Fruit fly (Drosophila melanogaster) whole organism, embryonic: ENCODE data around the gene phtm.

ENCODE experiments used
- Aef1 ChIP-seq: fragments of 200-800 bp; sonication (Bioruptor generic); IDR thresholded peaks from 3 replicates; pipeline ENCODE4 v1.3.6; 2022; ENCODE audit warnings: missing biosample characterization, missing genetic modification characterization
- Atf3 ChIP-seq: fragments of 200-800 bp; sonication (Bioruptor generic); optimal IDR thresholded peaks from 3 replicates; lab custom pipeline; 2016; ENCODE audit warnings: missing biosample characterization, missing genetic modification characterization
- Blimp-1 ChIP-seq: fragments of 200-800 bp; sonication (Bioruptor generic); optimal IDR thresholded peaks from 3 replicates; lab custom pipeline; 2018; ENCODE audit warnings: missing biosample characterization, missing genetic modification characterization, mild to moderate bottlenecking, moderate library complexity, missing genetic modification reagents
- CG10267 ChIP-seq: fragments of 200-800 bp; sonication (Bioruptor generic); optimal IDR thresholded peaks from 2 replicates; lab custom pipeline; 2018; ENCODE audit warnings: missing biosample characterization, mild to moderate bottlenecking, missing genetic modification characterization, moderate library complexity
- CG11085 ChIP-seq: fragments of 200-800 bp; sonication (Bioruptor generic); IDR thresholded peaks from 2 replicates; pipeline ENCODE4 v1.3.6; 2022; ENCODE audit warnings: missing biosample characterization, missing genetic modification characterization
- CG11456 ChIP-seq: fragments of 200-800 bp; sonication (Bioruptor generic); IDR thresholded peaks from 3 replicates; pipeline ENCODE4 v1.3.6; 2022; ENCODE audit warnings: missing biosample characterization, missing genetic modification characterization
- CG12769 ChIP-seq: fragments of 200-800 bp; sonication (Bioruptor generic); optimal IDR thresholded peaks from 2 replicates; lab custom pipeline; 2019; ENCODE audit warnings: missing biosample characterization, mild to moderate bottlenecking, missing genetic modification characterization, moderate library complexity
- CG13894 ChIP-seq: fragments of 200-800 bp; sonication (Bioruptor generic); optimal IDR thresholded peaks from 3 replicates; lab custom pipeline; 2018; ENCODE audit warnings: missing biosample characterization, mild to moderate bottlenecking, missing genetic modification characterization, moderate library complexity
- CG14710 ChIP-seq: fragments of 200-800 bp; sonication (Bioruptor generic); optimal IDR thresholded peaks from 3 replicates; lab custom pipeline; 2019; ENCODE audit warnings: missing biosample characterization, mild to moderate bottlenecking, missing genetic modification characterization, moderate library complexity
- CG15696 ChIP-seq: fragments of 200-800 bp; sonication (Bioruptor generic); optimal IDR thresholded peaks from 2 replicates; lab custom pipeline; 2019; ENCODE audit warnings: missing biosample characterization, mild to moderate bottlenecking, missing genetic modification characterization, moderate library complexity
- CG18764 ChIP-seq: fragments of 200-800 bp; sonication (Bioruptor generic); optimal IDR thresholded peaks from 3 replicates; lab custom pipeline; 2016; ENCODE audit warnings: missing biosample characterization, missing genetic modification characterization
- CG2116 ChIP-seq: fragments of 200-800 bp; sonication (Bioruptor generic); optimal IDR thresholded peaks from 3 replicates; lab custom pipeline; 2018; ENCODE audit warnings: missing biosample characterization, mild to moderate bottlenecking, missing genetic modification characterization
- CG3281 ChIP-seq: fragments of 200-800 bp; sonication (Bioruptor generic); optimal IDR thresholded peaks from 3 replicates; lab custom pipeline; 2017; ENCODE audit warnings: missing biosample characterization, mild to moderate bottlenecking, missing genetic modification characterization
- CG3838 ChIP-seq: fragments of 200-800 bp; sonication (Bioruptor generic); optimal IDR thresholded peaks from 3 replicates; lab custom pipeline; 2016; ENCODE audit warnings: missing biosample characterization, missing genetic modification characterization
- CG42726 ChIP-seq: fragments of 200-800 bp; sonication (Bioruptor generic); IDR thresholded peaks from 2 replicates; pipeline ENCODE4 v1.3.6; 2022; ENCODE audit warnings: missing biosample characterization, missing genetic modification characterization; ENCODE audit not compliant: partially characterized antibody
- CG4424 ChIP-seq: fragments of 200-800 bp; sonication (Bioruptor generic); optimal IDR thresholded peaks from 3 replicates; lab custom pipeline; 2016; ENCODE audit warnings: missing biosample characterization, missing genetic modification characterization
- CG4707 ChIP-seq: fragments of 200-800 bp; sonication (Bioruptor generic); optimal IDR thresholded peaks from 2 replicates; lab custom pipeline; 2018; ENCODE audit warnings: missing biosample characterization, mild to moderate bottlenecking, missing genetic modification characterization, moderate library complexity
- CG7786 ChIP-seq: fragments of 200-800 bp; sonication (Bioruptor generic); optimal IDR thresholded peaks from 2 replicates; lab custom pipeline; 2016; ENCODE audit warnings: missing biosample characterization, missing genetic modification characterization
- CG7987 ChIP-seq: fragments of 200-800 bp; sonication (Bioruptor generic); optimal IDR thresholded peaks from 2 replicates; lab custom pipeline; 2018; ENCODE audit warnings: missing biosample characterization, mild to moderate bottlenecking, missing genetic modification characterization, moderate library complexity
- CG8924 ChIP-seq: fragments of 200-800 bp; optimal IDR thresholded peaks from 3 replicates; lab custom pipeline; 2019; ENCODE audit warnings: missing biosample characterization, mild to moderate bottlenecking, missing genetic modification characterization, moderate library complexity
- CG9437 ChIP-seq: fragments of 200-800 bp; sonication (Bioruptor generic); optimal IDR thresholded peaks from 2 replicates; lab custom pipeline; 2018; ENCODE audit warnings: missing biosample characterization, mild to moderate bottlenecking, missing genetic modification characterization
- CG9797 ChIP-seq: fragments of 200-800 bp; sonication (Bioruptor generic); optimal IDR thresholded peaks from 3 replicates; lab custom pipeline; 2018; ENCODE audit warnings: missing biosample characterization, mild to moderate bottlenecking, missing genetic modification characterization
- Dip3 ChIP-seq: fragments of 200-800 bp; sonication (Bioruptor generic); optimal IDR thresholded peaks from 3 replicates; lab custom pipeline; 2016; ENCODE audit warnings: missing biosample characterization, missing genetic modification characterization
- E2f1 ChIP-seq: fragments of 200-800 bp; sonication (Bioruptor generic); IDR thresholded peaks from 2 replicates; pipeline ENCODE4 v1.3.6; 2022; ENCODE audit warnings: missing biosample characterization, missing genetic modification characterization
- Fer2 ChIP-seq: fragments of 200-800 bp; sonication (Bioruptor generic); optimal IDR thresholded peaks from 2 replicates; lab custom pipeline; 2018; ENCODE audit warnings: missing biosample characterization, mild to moderate bottlenecking, missing genetic modification characterization, moderate library complexity
- Gug ChIP-seq: fragments of 200-800 bp; sonication (Bioruptor generic); IDR thresholded peaks from 4 replicates; pipeline ENCODE4 v1.3.6; 2022; ENCODE audit warnings: missing biosample characterization, missing genetic modification characterization
- Hey ChIP-seq: fragments of 200-800 bp; sonication (Bioruptor generic); optimal IDR thresholded peaks from 3 replicates; lab custom pipeline; 2018; ENCODE audit warnings: missing biosample characterization, mild to moderate bottlenecking, missing genetic modification characterization
- Hmx ChIP-seq: fragments of 200-800 bp; sonication (Bioruptor generic); optimal IDR thresholded peaks from 2 replicates; lab custom pipeline; 2016; ENCODE audit warnings: missing biosample characterization, missing genetic modification characterization
- Hsf ChIP-seq: fragments of 200-800 bp; sonication (Bioruptor generic); optimal IDR thresholded peaks from 3 replicates; lab custom pipeline; 2016; ENCODE audit warnings: missing biosample characterization, missing genetic modification characterization
- Med ChIP-seq: fragments of 200-800 bp; sonication (Bioruptor generic); peaks from one replicate; lab custom pipeline; 2016; ENCODE audit warnings: missing biosample characterization, missing genetic modification characterization, mild to moderate bottlenecking, inconsistent platforms, moderate library complexity
- NfI ChIP-seq: fragments of 200-800 bp; sonication (Bioruptor generic); optimal IDR thresholded peaks from 3 replicates; lab custom pipeline; 2018; ENCODE audit warnings: missing biosample characterization, mild to moderate bottlenecking, missing genetic modification characterization, moderate library complexity
- Spps ChIP-seq: fragments of 200-800 bp; sonication (Bioruptor generic); optimal IDR thresholded peaks from 2 replicates; lab custom pipeline; 2018; ENCODE audit warnings: missing biosample characterization, mild to moderate bottlenecking, missing genetic modification characterization
- amos ChIP-seq: fragments of 200-800 bp; sonication (Bioruptor generic); IDR thresholded peaks from 2 replicates; pipeline ENCODE4 v1.3.6; 2022; ENCODE audit warnings: missing biosample characterization, missing genetic modification characterization; ENCODE audit not compliant: partially characterized antibody
- cato ChIP-seq: fragments of 200-800 bp; sonication (Bioruptor generic); optimal IDR thresholded peaks from 2 replicates; lab custom pipeline; 2016; ENCODE audit warnings: missing biosample characterization, missing genetic modification characterization, borderline replicate concordance
- caup ChIP-seq: fragments of 200-800 bp; sonication (Bioruptor generic); optimal IDR thresholded peaks from 3 replicates; lab custom pipeline; 2017; ENCODE audit warnings: missing biosample characterization, mild to moderate bottlenecking, missing genetic modification characterization, moderate library complexity; ENCODE audit not compliant: severe bottlenecking
- chm ChIP-seq: fragments of 200-800 bp; sonication (Bioruptor generic); IDR thresholded peaks from 2 replicates; pipeline ENCODE4 v1.3.6; 2022; ENCODE audit warnings: missing biosample characterization, missing genetic modification characterization
- hb ChIP-seq: fragments of 200-800 bp; sonication (Bioruptor generic); IDR thresholded peaks from 3 replicates; pipeline ENCODE4 v1.3.6; 2022; ENCODE audit warnings: missing biosample characterization, missing genetic modification characterization; ENCODE audit not compliant: partially characterized antibody
- knrl ChIP-seq: fragments of 200-800 bp; sonication (Bioruptor generic); IDR thresholded peaks from 3 replicates; pipeline ENCODE4 v1.3.6; 2022; ENCODE audit warnings: missing biosample characterization, missing genetic modification characterization; ENCODE audit not compliant: partially characterized antibody
- lbe ChIP-seq: fragments of 200-800 bp; sonication (Bioruptor generic); optimal IDR thresholded peaks from 2 replicates; lab custom pipeline; 2016; ENCODE audit warnings: missing biosample characterization, mild to moderate bottlenecking, missing genetic modification characterization
- lov ChIP-seq, 2 experiments: fragments of 200-800 bp in 1 of 2; fragments of >200 bp in 1 of 2; sonication (Bioruptor generic) in 1 of 2; IDR thresholded peaks in 1 of 2; optimal IDR thresholded peaks in 1 of 2; 2 replicates in 1 of 2; 3 replicates in 1 of 2; pipeline versions ENCODE4 v1.3.6 to Lab custom; 2017 to 2022; ENCODE audit warnings: missing biosample characterization in 1 of 2, missing genetic modification characterization in 1 of 2
- odd ChIP-seq: fragments of 200-800 bp; sonication (Bioruptor generic); optimal IDR thresholded peaks from 2 replicates; lab custom pipeline; 2017; ENCODE audit warnings: missing biosample characterization, mild to moderate bottlenecking, missing genetic modification characterization
- org-1 ChIP-seq: fragments of 200-800 bp; sonication (Bioruptor generic); optimal IDR thresholded peaks from 2 replicates; lab custom pipeline; 2017; ENCODE audit warnings: missing biosample characterization, missing genetic modification characterization
- ro ChIP-seq: fragments of 200-800 bp; sonication (Bioruptor generic); IDR thresholded peaks from 2 replicates; pipeline ENCODE4 v1.3.6; 2022; ENCODE audit warnings: missing biosample characterization, missing genetic modification characterization
- sisA ChIP-seq: fragments of 200-800 bp; sonication (Bioruptor generic); IDR thresholded peaks from 2 replicates; pipeline ENCODE4 v1.3.6; 2022; ENCODE audit warnings: missing biosample characterization, missing genetic modification characterization
- slou ChIP-seq: fragments of 200-800 bp; sonication (Bioruptor generic); optimal IDR thresholded peaks from 3 replicates; lab custom pipeline; 2016; ENCODE audit warnings: missing biosample characterization, missing genetic modification characterization
- usp ChIP-seq: fragments of >200 bp; optimal IDR thresholded peaks from 2 replicates; lab custom pipeline; 2017; ENCODE audit warnings: missing biosample characterization, missing genetic modification characterization
- vfl ChIP-seq: fragments of 200-800 bp; sonication (Bioruptor generic); optimal IDR thresholded peaks from 2 replicates; lab custom pipeline; 2016; ENCODE audit warnings: missing biosample characterization, missing genetic modification characterization
- z ChIP-seq: fragments of 200-800 bp; sonication (Bioruptor generic); IDR thresholded peaks from 3 replicates; pipeline ENCODE4 v1.3.6; 2022; ENCODE audit warnings: missing biosample characterization, missing genetic modification characterization
- zen2 ChIP-seq: fragments of 200-800 bp; sonication (Bioruptor generic); IDR thresholded peaks from 3 replicates; pipeline ENCODE4 v1.3.6; 2022; ENCODE audit warnings: missing biosample characterization, missing genetic modification characterization; ENCODE audit not compliant: partially characterized antibody

The phtm gene

DNA sequence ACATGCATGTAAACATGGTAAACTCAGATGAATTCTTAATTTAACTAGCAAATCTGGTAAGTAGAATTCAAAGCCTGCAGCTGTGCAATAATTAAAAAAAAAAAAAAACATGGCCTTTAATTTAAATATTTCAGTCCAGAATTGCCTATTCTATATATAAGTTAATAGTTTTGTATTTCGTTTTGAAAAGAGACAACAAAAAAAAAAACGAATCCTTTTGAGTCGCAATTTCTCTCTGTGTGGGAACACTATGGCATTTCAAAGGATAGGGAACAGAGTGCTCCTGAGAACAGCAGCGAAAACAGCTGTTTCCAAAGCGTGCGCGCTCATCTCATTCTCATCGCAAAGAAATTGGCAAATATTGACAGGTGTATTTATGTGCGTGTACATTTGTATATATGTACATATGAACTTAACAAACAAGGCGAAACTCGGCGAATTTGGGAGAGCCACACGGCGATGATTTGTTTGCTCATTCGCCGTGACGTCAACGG, 39.8 kb upstream of the phtm start (continued):
- no peak for TF ChIP-seq CG9797 (GFP tag; lab: Kevin White, UChicago)
- peak; percentile 3 for TF ChIP-seq CG2116 (GFP tag; lab: Kevin White, UChicago)
- TF ChIP-seq caup = peak; percentile 21
- peak; percentile 60 for TF ChIP-seq CG13894 (tag; lab: Kevin White, UChicago)
- peak; percentile 10 for TF ChIP-seq Dip3 (GFP tag; lab: Kevin White, UChicago)
- peak; percentile 67 for TF ChIP-seq sisA
- no peak for TF ChIP-seq Spps (tag; lab: Kevin White, UChicago)
- no peak for TF ChIP-seq z (GFP tag; lab: Robert Waterston, UW)
- no peak for TF ChIP-seq zen2
- TF ChIP-seq NfI (GFP tag; lab: Kevin White, UChicago) = peak; percentile 23
- peak; percentile 46; the same call in 1 of the 2 replicates for TF ChIP-seq CG11085 (GFP tag; lab: Robert Waterston, UW)
- peak; percentile 48 for TF ChIP-seq CG9437 (GFP tag; lab: Kevin White, UChicago)
- TF ChIP-seq CG3838 (GFP tag; lab: Kevin White, UChicago) = peak; percentile 35
- TF ChIP-seq CG3281 (GFP tag; lab: Kevin White, UChicago) = peak; percentile 49
- TF ChIP-seq CG8924 = peak; percentile 49
- peak; percentile 24; the same call in 1 of the 4 replicates for TF ChIP-seq Gug
- TF ChIP-seq ro = no peak
- TF ChIP-seq CG7786 (GFP tag; lab: Kevin White, UChicago) = peak; percentile 50
- peak; percentile 47; the same call in 2 of the 3 replicates for TF ChIP-seq Aef1 (GFP tag; lab: Robert Waterston, UW)
- TF ChIP-seq amos = no peak
- TF ChIP-seq E2f1 (GFP tag; lab: Robert Waterston, UW) = no peak; the same call in 1 of the 2 replicates
- TF ChIP-seq CG10267 = peak; percentile 62
- peak; percentile 54 for TF ChIP-seq CG12769
- TF ChIP-seq vfl (GFP tag; lab: Kevin White, UChicago) = peak; percentile 23
- TF ChIP-seq CG14710 (tag; lab: Kevin White, UChicago) = peak; percentile 59
- no peak for TF ChIP-seq Fer2
- peak; percentile 20 for TF ChIP-seq cato
- peak; percentile 41 for TF ChIP-seq CG15696 (tag; lab: Kevin White, UChicago)
- TF ChIP-seq CG42726 = no peak
- peak; percentile 39 for TF ChIP-seq CG4707
- peak; percentile 41 for TF ChIP-seq CG18764 (GFP tag; lab: Kevin White, UChicago)
- TF ChIP-seq Hey (tag; lab: Kevin White, UChicago) = peak; percentile 49
- TF ChIP-seq Hsf (GFP tag; lab: Kevin White, UChicago) = peak; percentile 57
- peak; percentile 65 for TF ChIP-seq org-1
- peak; percentile 29 for TF ChIP-seq slou (GFP tag; lab: Kevin White, UChicago)
- TF ChIP-seq Med (GFP tag; lab: Kevin White, UChicago) = peak; percentile 77
- no peak for TF ChIP-seq knrl (GFP tag; lab: Robert Waterston, UW)
- peak; percentile 35 for TF ChIP-seq Hmx (GFP tag; lab: Kevin White, UChicago)
- TF ChIP-seq usp (GFP tag; lab: Kevin White, UChicago) = no peak
- peak; percentile 66 for TF ChIP-seq Blimp-1 (GFP tag; lab: Kevin White, UChicago)
- TF ChIP-seq lbe (GFP tag; lab: Kevin White, UChicago) = peak; percentile 1
- no peak for TF ChIP-seq CG11456 (GFP tag; lab: Robert Waterston, UW)
- peak; percentile 65 for TF ChIP-seq CG7987 (GFP tag; lab: Kevin White, UChicago)
- TF ChIP-seq odd = peak; percentile 55
- no peak for TF ChIP-seq lov (optimal IDR thresholded peaks at IDR 0.05; lab: Kevin White, UChicago)
- no peak for TF ChIP-seq lov (GFP tag; IDR thresholded peaks at IDR 0.05; lab: Robert Waterston, UW)
- no peak for TF ChIP-seq hb (GFP tag; lab: Robert Waterston, UW)
- peak; percentile 51 for TF ChIP-seq Atf3 (GFP tag; lab: Kevin White, UChicago)
- TF ChIP-seq chm (GFP tag; lab: Robert Waterston, UW) = no peak
- TF ChIP-seq CG4424 (GFP tag; lab: Kevin White, UChicago) = peak; percentile 62
